Worm (Caenorhabditis elegans): ENCODE data around the gene clh-3.

DNA sequence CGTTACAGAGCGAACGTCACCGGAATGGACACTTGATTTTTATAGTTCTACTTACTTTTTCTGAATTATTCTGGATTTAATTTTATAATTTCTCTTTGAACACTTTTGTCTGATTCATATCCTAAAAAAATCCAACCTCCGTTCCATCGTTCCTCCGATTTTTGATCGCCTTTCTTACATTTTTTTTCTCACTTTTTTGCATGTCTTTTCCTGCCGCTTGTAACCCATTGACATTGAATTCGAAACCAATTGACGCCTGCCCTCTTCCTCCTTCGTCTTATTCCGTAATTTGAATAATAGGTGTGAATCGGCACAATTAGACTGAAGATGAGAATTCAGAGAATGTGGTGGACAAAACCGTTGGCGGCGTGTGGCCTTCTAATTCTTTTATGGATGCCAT lies 19.9 kb upstream of the clh-3 start, which contains the start of gene skpo-3:
- TF ChIP-seq unc-62 (GFP tag; optimal IDR thresholded peaks at IDR 0.05), result no peak
- no peak for TF ChIP-seq aly-2 (tag; optimal IDR thresholded peaks at IDR 0.05)
- no peak for TF ChIP-seq pqm-1 (tag; optimal IDR thresholded peaks at IDR 0.05)
- no peak for TF ChIP-seq nhr-11 (tag; optimal IDR thresholded peaks at IDR 0.05)

All from whole organism, L3 larva.